Worm (Caenorhabditis elegans) whole organism, young adult: ENCODE measurements around the gene mup-4.

ENCODE experiments used
- B0019.2 ChIP-seq: fragments of 200-800 bp; sonication (Bioruptor generic); conservative IDR thresholded peaks from 2 replicates; pipeline ENCODE4 v1.3.6; 2022; ENCODE audit warnings: missing genetic modification reagents, missing genetic modification characterization, missing compliant biosample characterization
- F22D6.2 ChIP-seq: sonication (generic microtip); optimal IDR thresholded peaks from 2 replicates; lab custom pipeline; 2016; ENCODE audit warnings: mild to moderate bottlenecking, missing genetic modification characterization, missing compliant biosample characterization
- F23B12.7 ChIP-seq: sonication (generic microtip); optimal IDR thresholded peaks from 2 replicates; lab custom pipeline; 2017; ENCODE audit warnings: missing genetic modification characterization, mild to moderate bottlenecking, missing compliant biosample characterization, antibody characterized with exemption, moderate library complexity; ENCODE audit not compliant: insufficient read depth
- F37B4.10 ChIP-seq: fragments of 200-800 bp; sonication (Bioruptor generic); IDR thresholded peaks from 2 replicates; pipeline ENCODE4 v1.3.6; 2022; ENCODE audit warnings: missing genetic modification characterization, missing compliant biosample characterization
- F52B5.7 ChIP-seq: sonication (generic microtip); optimal IDR thresholded peaks from 2 replicates; lab custom pipeline; 2016; ENCODE audit warnings: mild to moderate bottlenecking, missing genetic modification characterization, missing compliant biosample characterization
- F57C9.4 ChIP-seq: sonication (generic microtip); optimal IDR thresholded peaks from 2 replicates; lab custom pipeline; 2017; ENCODE audit warnings: mild to moderate bottlenecking, missing genetic modification characterization, missing compliant biosample characterization
- efl-1 ChIP-seq: fragments of 150-350 bp; optimal IDR thresholded peaks from 2 replicates; lab custom pipeline; 2014; ENCODE audit warnings: missing biosample characterization, missing genetic modification reagents, missing genetic modification characterization
- ets-4 ChIP-seq: fragments of 200-800 bp; sonication (Bioruptor generic); optimal IDR thresholded peaks from 2 replicates; lab custom pipeline; 2018; ENCODE audit warnings: mild to moderate bottlenecking, missing genetic modification characterization, missing compliant biosample characterization
- fkh-3 ChIP-seq: sonication (generic microtip); optimal IDR thresholded peaks from 2 replicates; lab custom pipeline; 2016; ENCODE audit warnings: mild to moderate bottlenecking, missing genetic modification characterization, missing compliant biosample characterization
- madf-3 ChIP-seq: fragments of 200-800 bp; sonication (Bioruptor generic); IDR thresholded peaks from 2 replicates; pipeline ENCODE4 v1.3.6; 2022; ENCODE audit warnings: missing genetic modification reagents, missing genetic modification characterization, missing compliant biosample characterization
- rcor-1 ChIP-seq: fragments of 200-800 bp; sonication (Bioruptor generic); IDR thresholded peaks from 2 replicates; pipeline ENCODE4 v1.3.6; 2022; ENCODE audit warnings: missing genetic modification reagents, missing genetic modification characterization, missing compliant biosample characterization
- tbx-9 ChIP-seq: sonication (generic microtip); optimal IDR thresholded peaks from 2 replicates; lab custom pipeline; 2016; ENCODE audit warnings: borderline replicate concordance, missing genetic modification characterization, inconsistent platforms, missing compliant biosample characterization
- unc-62 ChIP-seq: fragments of 150-350 bp; optimal IDR thresholded peaks from 2 replicates; lab custom pipeline; 2014; ENCODE audit warnings: missing biosample characterization, missing genetic modification reagents, missing genetic modification characterization
- zim-3 ChIP-seq: sonication (generic microtip); optimal IDR thresholded peaks from 2 replicates; lab custom pipeline; 2017; ENCODE audit warnings: mild to moderate bottlenecking, missing genetic modification characterization, moderate library complexity, missing compliant biosample characterization

- TF ChIP-seq F52B5.7 (tag; lab: Kevin White, UChicago): no peak
- no peak for TF ChIP-seq B0019.2 (GFP tag; lab: Robert Waterston, UW)
- TF ChIP-seq fkh-3 (tag; lab: Kevin White, UChicago): no peak
- TF ChIP-seq madf-3: no peak
- TF ChIP-seq tbx-9: no peak
- TF ChIP-seq rcor-1 (GFP tag; lab: Robert Waterston, UW): no peak
- no peak for TF ChIP-seq efl-1 (GFP tag; lab: Kevin White, UChicago)
- no peak for TF ChIP-seq F22D6.2
- no peak for TF ChIP-seq F23B12.7 (tag; lab: Kevin White, UChicago)
- no peak for TF ChIP-seq F37B4.10 (GFP tag; lab: Robert Waterston, UW)
- TF ChIP-seq ets-4: no peak
- TF ChIP-seq F57C9.4: no peak
- no peak for TF ChIP-seq unc-62 (GFP tag; lab: Kevin White, UChicago)
- no peak for TF ChIP-seq zim-3 (tag; lab: Kevin White, UChicago)
These were observed 36.0 kb upstream of the mup-4 start for ce11 chrIII:7524830-7525344.
